Fruit fly (Drosophila melanogaster) whole organism, pupa: ENCODE measurements around the gene brv2.

Source experiments
- CG10348 ChIP-seq: fragments of 200-800 bp; sonication (Bioruptor generic); IDR thresholded peaks from 2 replicates; pipeline ENCODE4 v1.3.6; 2022; ENCODE audit warnings: missing biosample characterization, missing genetic modification characterization
- CG13204 ChIP-seq: fragments of 200-800 bp; sonication (Bioruptor generic); optimal IDR thresholded peaks from 2 replicates; lab custom pipeline; 2018; ENCODE audit warnings: missing biosample characterization, mild to moderate bottlenecking, missing genetic modification characterization, moderate library complexity
- CG15710 ChIP-seq: fragments of 200-800 bp; sonication (Bioruptor generic); optimal IDR thresholded peaks from 2 replicates; lab custom pipeline; 2018; ENCODE audit warnings: missing biosample characterization, mild to moderate bottlenecking, missing genetic modification characterization, moderate library complexity
- CG32121 ChIP-seq: fragments of 200-800 bp; sonication (Bioruptor generic); IDR thresholded peaks from 2 replicates; pipeline ENCODE4 v1.3.6; 2022; ENCODE audit warnings: missing biosample characterization, missing genetic modification characterization
- CG8159 ChIP-seq: fragments of 200-800 bp; sonication (Bioruptor generic); optimal IDR thresholded peaks from 3 replicates; lab custom pipeline; 2018; ENCODE audit warnings: missing biosample characterization, mild to moderate bottlenecking, missing genetic modification characterization, moderate library complexity
- EcR ChIP-seq: fragments of 200-800 bp; sonication (Bioruptor generic); optimal IDR thresholded peaks from 3 replicates; lab custom pipeline; 2019; ENCODE audit warnings: missing biosample characterization, missing genetic modification characterization, mild to moderate bottlenecking, moderate library complexity, missing genetic modification reagents
- Snoo ChIP-seq: fragments of 200-800 bp; sonication (Bioruptor generic); optimal IDR thresholded peaks from 3 replicates; lab custom pipeline; 2017; ENCODE audit warnings: missing biosample characterization, mild to moderate bottlenecking, missing genetic modification characterization, inconsistent platforms
- gl ChIP-seq: fragments of 200-800 bp; sonication (Bioruptor generic); optimal IDR thresholded peaks from 2 replicates; lab custom pipeline; 2018; ENCODE audit warnings: missing biosample characterization, mild to moderate bottlenecking, missing genetic modification characterization

DNA sequence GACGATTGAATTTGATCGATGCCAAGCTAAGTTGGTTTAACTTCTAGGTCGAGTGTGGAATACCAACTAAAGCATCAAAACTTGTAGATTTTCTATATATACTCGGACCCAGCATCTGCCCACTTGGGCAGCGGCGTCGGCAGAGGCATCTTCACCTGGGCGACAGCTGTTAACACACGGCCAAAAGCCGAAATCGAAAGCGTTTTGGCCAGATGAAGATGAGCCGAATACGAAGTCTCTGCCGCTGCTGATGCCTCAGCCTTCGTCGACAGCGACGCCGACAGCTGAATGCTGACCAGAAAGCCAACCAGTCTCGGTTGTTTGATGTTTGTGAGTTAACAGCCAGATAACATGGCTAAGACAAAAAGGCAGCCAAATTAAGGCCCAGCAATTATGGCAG, 44.4 kb upstream of the brv2 start, which contains the start of gene CG13731:
- TF ChIP-seq CG13204 (GFP tag; lab: Kevin White, UChicago) (no peak), CG8159 (tag; lab: Kevin White, UChicago) (no peak), Snoo (tag; lab: Kevin White, UChicago) (no peak), gl (no peak), EcR (no peak), CG15710 (tag; lab: Kevin White, UChicago) (no peak), CG10348 (GFP tag; lab: Robert Waterston, UW) (no peak), CG32121 (GFP tag; lab: Robert Waterston, UW) (no peak)
